Worm (Caenorhabditis elegans): ENCODE results near the gene ubh-2.

Gene ubh-2

ce11 chrV:6464238-6464637 lies 45.4 kb downstream of the ubh-2 start:
- no peak for TF ChIP-seq hnd-1 (tag; optimal IDR thresholded peaks at IDR 0.05)
- TF ChIP-seq pes-1 (GFP tag; IDR thresholded peaks at IDR 0.05): no peak
- TF ChIP-seq hmg-4 (GFP tag; optimal IDR thresholded peaks at IDR 0.05): no peak
- no peak for TF ChIP-seq B0310.2 (tag; optimal IDR thresholded peaks at IDR 0.05)
- no peak for TF ChIP-seq scrt-1 (GFP tag; IDR thresholded peaks at IDR 0.05)
- no peak for TF ChIP-seq F13C5.2 (tag; optimal IDR thresholded peaks at IDR 0.05)
- no peak for TF ChIP-seq tbx-11 (GFP tag; IDR thresholded peaks at IDR 0.05)
- no peak for TF ChIP-seq aly-1 (tag; optimal IDR thresholded peaks at IDR 0.05)
- TF ChIP-seq tbx-37 (GFP tag; conservative IDR thresholded peaks at IDR 0.05): no peak
- no peak for TF ChIP-seq flt-1 (GFP tag; IDR thresholded peaks at IDR 0.05)

- TF ChIP-seq tbx-11 (GFP tag; IDR thresholded peaks at IDR 0.05) (no peak), ceh-13 (GFP tag; optimal IDR thresholded peaks at IDR 0.05) (no peak), ets-7 (tag; optimal IDR thresholded peaks at IDR 0.05) (no peak), hmbx-1 (tag; optimal IDR thresholded peaks at IDR 0.05) (no peak), ama-1 (optimal IDR thresholded peaks at IDR 0.05) (no peak), sea-1 (GFP tag; conservative IDR thresholded peaks at IDR 0.05) (no peak), hmg-4 (GFP tag; optimal IDR thresholded peaks at IDR 0.05) (no peak), flt-1 (GFP tag; IDR thresholded peaks at IDR 0.05) (no peak), pes-1 (GFP tag; IDR thresholded peaks at IDR 0.05) (no peak), F13C5.2 (tag; optimal IDR thresholded peaks at IDR 0.05) (no peak), aly-1 (tag; optimal IDR thresholded peaks at IDR 0.05) (no peak), tra-4 (tag; optimal IDR thresholded peaks at IDR 0.05) (no peak)
Measured at ce11 chrV:6462606-6463005, 47.0 kb downstream of the ubh-2 start.

ce11 chrV:6461250-6461649 lies 48.4 kb downstream of the ubh-2 start:
- TF ChIP-seq F13C5.2 (tag; optimal IDR thresholded peaks at IDR 0.05) (no peak), ceh-36 (tag; optimal IDR thresholded peaks at IDR 0.05) (no peak), hnd-1 (tag; optimal IDR thresholded peaks at IDR 0.05) (no peak), ceh-13 (GFP tag; optimal IDR thresholded peaks at IDR 0.05) (no peak), hmg-4 (GFP tag; optimal IDR thresholded peaks at IDR 0.05) (no peak), tra-4 (tag; optimal IDR thresholded peaks at IDR 0.05) (no peak), aly-1 (tag; optimal IDR thresholded peaks at IDR 0.05) (no peak), sea-1 (GFP tag; conservative IDR thresholded peaks at IDR 0.05) (no peak), B0310.2 (tag; optimal IDR thresholded peaks at IDR 0.05) (no peak)
